Worm (Caenorhabditis elegans): Measurements from ENCODE around the gene F21C10.13.
A peak's percentile ranks its signal among the peaks of the same experiment; 100 is the strongest.

Gene F21C10.13

ce11 chrV:9095613-9096317 lies 26.3 kb upstream of the F21C10.13 start, which contains the start of gene F21C10.10:
Gene F21C10.10 (plus strand): TSS chrV:9096267.
- peak; percentile 65 for TF ChIP-seq ztf-4 (tag; optimal IDR thresholded peaks at IDR 0.05)
- TF ChIP-seq lsy-12 (tag; optimal IDR thresholded peaks at IDR 0.05), result peak; percentile 41
- peak; percentile 33 for TF ChIP-seq nhr-11 (tag; optimal IDR thresholded peaks at IDR 0.05)
- TF ChIP-seq zag-1 (tag; optimal IDR thresholded peaks at IDR 0.05), result no peak
- TF ChIP-seq fos-1 (tag; optimal IDR thresholded peaks at IDR 0.05), result peak; percentile 15
- peak; percentile 89 for TF ChIP-seq pqm-1 (tag; optimal IDR thresholded peaks at IDR 0.05)
- TF ChIP-seq skn-1 (tag; optimal IDR thresholded peaks at IDR 0.05), result peak; percentile 6
- no peak for TF ChIP-seq sea-2 (GFP tag; optimal IDR thresholded peaks at IDR 0.05)
- TF ChIP-seq elt-3 (tag; optimal IDR thresholded peaks at IDR 0.05), result peak in 2 of 3 experiments; percentile 43 to 81
- TF ChIP-seq nhr-28 (tag; optimal IDR thresholded peaks at IDR 0.05), result no peak
- TF ChIP-seq R02D3.7 (tag; optimal IDR thresholded peaks at IDR 0.05), result peak; percentile 19
- TF ChIP-seq nhr-237 (tag; optimal IDR thresholded peaks at IDR 0.05), result no peak
- no peak for TF ChIP-seq ceh-9 (tag; optimal IDR thresholded peaks at IDR 0.05)
- peak; percentile 98 for TF ChIP-seq nhr-43 (tag; optimal IDR thresholded peaks at IDR 0.05; ENCODE audit: poor library complexity, severe bottlenecking)
- TF ChIP-seq unc-62 (GFP tag; optimal IDR thresholded peaks at IDR 0.05), result peak; percentile 47
- no peak for TF ChIP-seq daf-12 (tag; optimal IDR thresholded peaks at IDR 0.05)
- TF ChIP-seq ztf-11 (tag; optimal IDR thresholded peaks at IDR 0.05), result no peak
- peak; percentile 82 for TF ChIP-seq mml-1 (tag; optimal IDR thresholded peaks at IDR 0.05)
- peak; percentile 84 for TF ChIP-seq lin-39 (tag; optimal IDR thresholded peaks at IDR 0.05)
- no peak for TF ChIP-seq nhr-12 (tag; optimal IDR thresholded peaks at IDR 0.05)
- peak; percentile 62 for TF ChIP-seq hmg-11 (tag; optimal IDR thresholded peaks at IDR 0.05)
- peak; percentile 93 for TF ChIP-seq elt-2 (tag; optimal IDR thresholded peaks at IDR 0.05)
- TF ChIP-seq mdl-1 (tag; optimal IDR thresholded peaks at IDR 0.05), result peak; percentile 89
- no peak for TF ChIP-seq ceh-16 (tag; optimal IDR thresholded peaks at IDR 0.05)
- TF ChIP-seq egl-5 (tag; optimal IDR thresholded peaks at IDR 0.05), result peak; percentile 84
- TF ChIP-seq nfya-1 (tag; optimal IDR thresholded peaks at IDR 0.05; ENCODE audit: insufficient read depth), result peak; percentile 85
- peak; percentile 23 for TF ChIP-seq nhr-77 (tag; optimal IDR thresholded peaks at IDR 0.05)
- TF ChIP-seq fkh-2 (tag; optimal IDR thresholded peaks at IDR 0.05), result no peak
- no peak for TF ChIP-seq fkh-10 (GFP tag; optimal IDR thresholded peaks at IDR 0.05)
- TF ChIP-seq pha-4 (tag; optimal IDR thresholded peaks at IDR 0.05), result peak; percentile 96
- TF ChIP-seq ama-1 (optimal IDR thresholded peaks at IDR 0.05), result no peak
- peak; percentile 55 for TF ChIP-seq snpc-4 (tag; optimal IDR thresholded peaks at IDR 0.05)
- TF ChIP-seq nhr-25 (tag; optimal IDR thresholded peaks at IDR 0.05), result peak; percentile 94
- peak; percentile 80 for TF ChIP-seq ceh-28 (tag; optimal IDR thresholded peaks at IDR 0.05)
- TF ChIP-seq nhr-23 (tag; optimal IDR thresholded peaks at IDR 0.05), result peak; percentile 95
- TF ChIP-seq lin-15B (tag; optimal IDR thresholded peaks at IDR 0.05), result no peak
- no peak for TF ChIP-seq eor-1 (tag; optimal IDR thresholded peaks at IDR 0.05)
- TF ChIP-seq nhr-76 (tag; optimal IDR thresholded peaks at IDR 0.05), result peak; percentile 92
- TF ChIP-seq elt-1 (tag; optimal IDR thresholded peaks at IDR 0.05), result no peak
- TF ChIP-seq ceh-82 (tag; optimal IDR thresholded peaks at IDR 0.05), result no peak
- peak; percentile 57 for TF ChIP-seq tbx-2 (tag; optimal IDR thresholded peaks at IDR 0.05)
- peak; percentile 54 for TF ChIP-seq egl-27 (tag; optimal IDR thresholded peaks at IDR 0.05)
- no peak for TF ChIP-seq ZK546.5 (tag; optimal IDR thresholded peaks at IDR 0.05)
- TF ChIP-seq nhr-67 (tag; optimal IDR thresholded peaks at IDR 0.05), result no peak
- no peak for TF ChIP-seq unc-39 (tag; optimal IDR thresholded peaks at IDR 0.05)
- TF ChIP-seq jun-1 (tag; optimal IDR thresholded peaks at IDR 0.05), result peak; percentile 91
- no peak for TF ChIP-seq aly-2 (tag; optimal IDR thresholded peaks at IDR 0.05)
